Worm (Caenorhabditis elegans): ENCODE data around the gene nhr-153.

The nhr-153 gene

ce11 chrV:12070419-12070818, 33.6 kb upstream of the nhr-153 start, which contains the start of gene kmo-1:
Gene kmo-1, minus strand, starts transcription at chrV:12070519.
- no peak for TF ChIP-seq ceh-16 (tag; optimal IDR thresholded peaks at IDR 0.05)
- TF ChIP-seq nhr-25 (tag; optimal IDR thresholded peaks at IDR 0.05), result no peak
- no peak for TF ChIP-seq jun-1 (tag; optimal IDR thresholded peaks at IDR 0.05)
- TF ChIP-seq R02D3.7 (tag; optimal IDR thresholded peaks at IDR 0.05), result no peak

ce11 chrV:12071483-12071882, 32.5 kb upstream of the nhr-153 start:
- TF ChIP-seq unc-62 (GFP tag; optimal IDR thresholded peaks at IDR 0.05), result no peak
- peak; percentile 85 for TF ChIP-seq nhr-25 (tag; optimal IDR thresholded peaks at IDR 0.05)
- TF ChIP-seq nhr-43 (tag; optimal IDR thresholded peaks at IDR 0.05; ENCODE audit: poor library complexity, severe bottlenecking), result peak; percentile 58
- TF ChIP-seq nhr-77 (tag; optimal IDR thresholded peaks at IDR 0.05), result no peak
- peak; percentile 1 for TF ChIP-seq mdl-1 (tag; optimal IDR thresholded peaks at IDR 0.05)
- TF ChIP-seq elt-3 (tag; optimal IDR thresholded peaks at IDR 0.05), result peak in 2 of 3 experiments; percentile 12 to 27
- peak; percentile 22 for TF ChIP-seq nhr-23 (tag; optimal IDR thresholded peaks at IDR 0.05)
- peak; percentile 55 for TF ChIP-seq elt-1 (tag; optimal IDR thresholded peaks at IDR 0.05)

- TF ChIP-seq egl-27 (tag; optimal IDR thresholded peaks at IDR 0.05) (no peak), daf-12 (tag; optimal IDR thresholded peaks at IDR 0.05) (no peak), ZK546.5 (tag; optimal IDR thresholded peaks at IDR 0.05) (no peak), nhr-237 (tag; optimal IDR thresholded peaks at IDR 0.05) (no peak), nhr-67 (tag; optimal IDR thresholded peaks at IDR 0.05) (no peak), unc-62 (GFP tag; optimal IDR thresholded peaks at IDR 0.05) (no peak), lsy-12 (tag; optimal IDR thresholded peaks at IDR 0.05) (no peak), nhr-12 (tag; optimal IDR thresholded peaks at IDR 0.05) (no peak), elt-3 (tag; optimal IDR thresholded peaks at IDR 0.05) (no peak), pha-4 (tag; optimal IDR thresholded peaks at IDR 0.05) (no peak), jun-1 (tag; optimal IDR thresholded peaks at IDR 0.05) (no peak), ceh-9 (tag; optimal IDR thresholded peaks at IDR 0.05) (no peak)
Observed at ce11 chrV:12074886-12075285, 29.1 kb upstream of the nhr-153 start, which contains the start of gene R07B7.6. Gene R07B7.6, minus strand, starts transcription at chrV:12074986.

ce11 chrV:12075983-12076382, 28.0 kb upstream of the nhr-153 start:
- TF ChIP-seq ceh-28 (tag; optimal IDR thresholded peaks at IDR 0.05) (no peak), nhr-23 (tag; optimal IDR thresholded peaks at IDR 0.05) (no peak), mdl-1 (tag; optimal IDR thresholded peaks at IDR 0.05) (no peak), nhr-67 (tag; optimal IDR thresholded peaks at IDR 0.05) (no peak), egl-27 (tag; optimal IDR thresholded peaks at IDR 0.05) (no peak), elt-2 (tag; optimal IDR thresholded peaks at IDR 0.05) (peak; percentile 68), ZK546.5 (tag; optimal IDR thresholded peaks at IDR 0.05) (no peak), pha-4 (tag; optimal IDR thresholded peaks at IDR 0.05) (peak; percentile 57), tbx-2 (tag; optimal IDR thresholded peaks at IDR 0.05) (no peak), pqm-1 (tag; optimal IDR thresholded peaks at IDR 0.05) (peak; percentile 75)

DNA sequence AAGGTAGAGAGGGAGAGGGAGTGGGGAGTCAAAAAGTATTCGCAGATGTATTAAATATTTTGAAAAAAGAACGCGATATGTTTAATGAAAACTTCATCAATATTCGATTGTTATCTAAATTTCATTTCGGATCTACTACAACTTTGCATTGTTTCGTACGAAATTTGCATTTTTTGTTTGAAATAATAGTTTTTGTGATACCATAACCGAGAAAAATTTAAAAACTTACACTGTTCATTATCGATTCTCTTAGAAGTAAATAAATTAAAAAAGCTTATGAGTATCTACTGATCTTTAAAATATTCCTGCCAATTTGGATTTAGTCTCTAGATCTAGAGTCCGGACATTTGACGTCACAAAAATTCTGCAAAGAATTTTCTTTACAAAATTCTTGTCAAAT, 23.7 kb upstream of the nhr-153 start, which contains the start of gene R07B7.9:
Gene R07B7.9 (minus strand): TSS at position 101 of the 400 bp plus-strand sequence.
- no peak for TF ChIP-seq elt-3 (tag; optimal IDR thresholded peaks at IDR 0.05)
- no peak for TF ChIP-seq unc-62 (GFP tag; optimal IDR thresholded peaks at IDR 0.05)
- TF ChIP-seq ZK546.5 (tag; optimal IDR thresholded peaks at IDR 0.05), result no peak
- TF ChIP-seq nhr-23 (tag; optimal IDR thresholded peaks at IDR 0.05), result no peak
- no peak for TF ChIP-seq fkh-10 (GFP tag; optimal IDR thresholded peaks at IDR 0.05)
- TF ChIP-seq elt-1 (tag; optimal IDR thresholded peaks at IDR 0.05), result no peak
- TF ChIP-seq mml-1 (tag; optimal IDR thresholded peaks at IDR 0.05), result no peak
- no peak for TF ChIP-seq tbx-2 (tag; optimal IDR thresholded peaks at IDR 0.05)
- TF ChIP-seq R02D3.7 (tag; optimal IDR thresholded peaks at IDR 0.05), result no peak
- no peak for TF ChIP-seq nhr-77 (tag; optimal IDR thresholded peaks at IDR 0.05)
- TF ChIP-seq eor-1 (tag; optimal IDR thresholded peaks at IDR 0.05), result no peak

ce11 chrV:12082932-12083331, 21.1 kb upstream of the nhr-153 start, which contains the start of gene R07B7.10:
Gene R07B7.10, plus strand, starts transcription at chrV:12083216.
- no peak for TF ChIP-seq unc-62 (GFP tag; optimal IDR thresholded peaks at IDR 0.05)
- TF ChIP-seq pha-4 (tag; optimal IDR thresholded peaks at IDR 0.05), result peak; percentile 32

DNA sequence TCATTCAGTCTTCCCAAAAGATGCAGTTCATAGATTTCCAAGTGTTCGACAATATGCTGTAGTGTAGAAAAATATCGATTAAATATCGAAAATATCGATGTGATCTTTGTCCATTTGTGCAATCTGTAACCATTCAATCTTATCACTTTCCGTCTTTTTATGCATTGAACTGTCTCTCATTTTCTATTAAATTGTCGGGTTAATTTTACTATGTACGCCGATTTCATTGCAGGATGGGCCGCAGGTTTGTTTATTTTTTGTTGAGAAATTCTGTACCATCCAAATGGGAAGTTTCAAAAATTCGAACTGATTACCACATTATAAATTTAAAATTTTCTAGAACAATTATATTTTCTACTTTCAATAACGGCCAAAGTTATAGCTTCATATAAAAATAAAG, 19.8 kb upstream of the nhr-153 start, which contains the start of gene R07B7.8:
Gene R07B7.8 (minus strand): TSS at position 101 of the 400 bp plus-strand sequence.
- TF ChIP-seq ceh-28 (tag; optimal IDR thresholded peaks at IDR 0.05) (peak; percentile 69), nhr-28 (tag; optimal IDR thresholded peaks at IDR 0.05) (no peak), elt-2 (tag; optimal IDR thresholded peaks at IDR 0.05) (peak; percentile 36), tbx-2 (tag; optimal IDR thresholded peaks at IDR 0.05) (no peak)
